Worm (Caenorhabditis elegans): ENCODE measurements around the gene efl-3.

DNA sequence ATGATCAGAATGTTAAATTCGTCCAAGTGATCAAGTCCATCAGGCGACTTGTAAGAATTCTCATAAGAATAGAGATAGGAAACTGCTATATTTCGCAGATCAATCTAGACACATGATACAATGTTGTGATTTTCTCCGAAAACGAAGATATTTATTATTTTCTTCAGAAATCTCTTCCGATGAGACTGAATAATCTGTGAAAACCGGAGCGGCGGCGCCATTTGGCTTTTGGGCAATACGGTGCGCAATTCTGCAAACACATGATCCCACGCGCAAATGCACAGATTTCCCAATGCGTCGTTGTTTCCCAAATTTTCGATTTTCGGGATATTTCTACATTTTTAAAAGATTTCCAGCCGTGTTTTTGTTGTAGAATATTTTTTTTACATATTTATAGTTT lies 29.7 kb downstream of the efl-3 start:
- no peak for TF ChIP-seq snpc-4 (GFP tag; optimal IDR thresholded peaks at IDR 0.05)
- peak in 1 of 4 experiments; percentile 16 for TF ChIP-seq snpc-4 (tag; optimal IDR thresholded peaks at IDR 0.05)
- TF ChIP-seq F23B12.7 (tag; optimal IDR thresholded peaks at IDR 0.05; ENCODE audit: insufficient read depth): peak; percentile 48
- TF ChIP-seq let-607 (tag; optimal IDR thresholded peaks at IDR 0.05): no peak
- no peak for TF ChIP-seq hlh-26 (GFP tag; conservative IDR thresholded peaks at IDR 0.05)
